Worm (Caenorhabditis elegans) whole organism, early embryonic: ENCODE measurements around the gene C54D10.5.

Experiments used
- B0310.2 ChIP-seq: sonication (generic microtip); optimal IDR thresholded peaks from 2 replicates; lab custom pipeline; 2016; ENCODE audit warnings: mild to moderate bottlenecking, missing genetic modification characterization, missing compliant biosample characterization
- F13C5.2 ChIP-seq: sonication (generic microtip); optimal IDR thresholded peaks from 2 replicates; lab custom pipeline; 2017; ENCODE audit warnings: mild to moderate bottlenecking, missing genetic modification characterization, inconsistent platforms, missing compliant biosample characterization
- aly-1 ChIP-seq: sonication (generic microtip); optimal IDR thresholded peaks from 2 replicates; lab custom pipeline; 2016; ENCODE audit warnings: missing genetic modification characterization, missing compliant biosample characterization
- ama-1 ChIP-seq: fragments of 150-350 bp; optimal IDR thresholded peaks from 2 replicates; lab custom pipeline; 2014
- ceh-13 ChIP-seq: fragments of 200-800 bp; sonication (Bioruptor generic); optimal IDR thresholded peaks from 2 replicates; lab custom pipeline; 2018; ENCODE audit warnings: mild to moderate bottlenecking, missing genetic modification characterization, missing compliant biosample characterization
- ceh-36 ChIP-seq: sonication (generic microtip); optimal IDR thresholded peaks from 2 replicates; lab custom pipeline; 2016; ENCODE audit warnings: missing genetic modification characterization, inconsistent platforms, missing compliant biosample characterization
- ets-7 ChIP-seq: sonication (generic microtip); optimal IDR thresholded peaks from 2 replicates; lab custom pipeline; 2016; ENCODE audit warnings: missing genotype, missing genetic modification characterization, missing compliant biosample characterization
- flt-1 ChIP-seq: fragments of 200-800 bp; sonication (Bioruptor generic); IDR thresholded peaks from 2 replicates; pipeline ENCODE4 v1.3.6; 2022; ENCODE audit warnings: missing genetic modification characterization, missing compliant biosample characterization
- hmbx-1 ChIP-seq: sonication (generic microtip); optimal IDR thresholded peaks from 2 replicates; lab custom pipeline; 2016; ENCODE audit warnings: mild to moderate bottlenecking, missing genetic modification characterization, missing compliant biosample characterization
- hmg-4 ChIP-seq: fragments of 200-800 bp; sonication (Bioruptor generic); optimal IDR thresholded peaks from 2 replicates; lab custom pipeline; 2018; ENCODE audit warnings: mild to moderate bottlenecking, missing genetic modification characterization, missing compliant biosample characterization
- hnd-1 ChIP-seq: sonication (generic microtip); optimal IDR thresholded peaks from 2 replicates; lab custom pipeline; 2016; ENCODE audit warnings: missing genetic modification characterization, missing compliant biosample characterization
- pes-1 ChIP-seq: fragments of 200-800 bp; sonication (Bioruptor generic); IDR thresholded peaks from 2 replicates; pipeline ENCODE4 v1.3.6; 2022; ENCODE audit warnings: missing genetic modification reagents, missing genetic modification characterization, missing compliant biosample characterization
- scrt-1 ChIP-seq: fragments of 200-800 bp; sonication (Bioruptor generic); IDR thresholded peaks from 2 replicates; pipeline ENCODE4 v1.3.6; 2022; ENCODE audit warnings: missing genetic modification characterization, missing compliant biosample characterization
- sea-1 ChIP-seq: fragments of 200-800 bp; sonication (Bioruptor generic); conservative IDR thresholded peaks from 2 replicates; pipeline ENCODE4 v1.3.6; 2022; ENCODE audit warnings: missing genetic modification characterization, missing compliant biosample characterization
- tbx-11 ChIP-seq: fragments of 200-800 bp; sonication (Bioruptor generic); IDR thresholded peaks from 2 replicates; pipeline ENCODE4 v1.3.6; 2022; ENCODE audit warnings: missing genetic modification characterization, missing compliant biosample characterization
- tbx-37 ChIP-seq: fragments of 200-800 bp; sonication (Bioruptor generic); conservative IDR thresholded peaks from 2 replicates; pipeline ENCODE4 v1.3.6; 2022; ENCODE audit warnings: missing genetic modification reagents, missing genetic modification characterization, missing compliant biosample characterization
- tra-4 ChIP-seq: sonication (generic microtip); optimal IDR thresholded peaks from 2 replicates; lab custom pipeline; 2017; ENCODE audit warnings: missing genetic modification characterization, missing compliant biosample characterization

C54D10.5 gene

DNA sequence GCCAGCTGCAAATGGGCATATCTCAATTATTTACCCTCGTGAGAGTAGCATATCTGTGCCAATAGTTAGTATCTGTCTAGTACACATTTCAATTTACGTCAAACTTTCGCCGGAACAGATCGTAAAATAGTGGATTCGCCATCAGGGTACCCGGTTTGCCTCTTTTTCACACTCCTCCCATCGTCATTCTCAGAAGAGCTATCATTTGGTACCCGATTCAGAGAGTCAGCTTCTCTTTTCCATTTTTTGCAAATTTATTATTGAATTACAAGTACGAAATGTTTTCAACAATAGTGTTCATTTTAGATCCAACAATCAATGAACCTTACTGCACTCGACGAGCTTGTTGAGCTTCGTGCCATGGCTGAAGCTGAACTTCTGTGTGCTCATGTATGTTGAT, at the start of gene C54D10.5:
Gene C54D10.5 (plus strand): TSS at position 301 of the 400 bp plus-strand sequence.
- no peak for TF ChIP-seq tbx-37 (GFP tag; lab: Robert Waterston, UW)
- TF ChIP-seq ama-1 (lab: Kevin White, UChicago) = no peak
- TF ChIP-seq flt-1 = no peak
- no peak for TF ChIP-seq aly-1 (tag; lab: Kevin White, UChicago)
- TF ChIP-seq tra-4 (tag; lab: Kevin White, UChicago) = no peak
- TF ChIP-seq ets-7 = no peak
- TF ChIP-seq F13C5.2 (tag; lab: Kevin White, UChicago) = no peak
- TF ChIP-seq ceh-36 (tag; lab: Kevin White, UChicago) = no peak
- TF ChIP-seq B0310.2 (tag; lab: Kevin White, UChicago) = no peak
- no peak for TF ChIP-seq scrt-1 (GFP tag; lab: Robert Waterston, UW)
- TF ChIP-seq hmg-4 (GFP tag; lab: Kevin White, UChicago) = no peak
- no peak for TF ChIP-seq tbx-11 (GFP tag; lab: Robert Waterston, UW)
- TF ChIP-seq hmbx-1 (tag; lab: Kevin White, UChicago) = no peak
- TF ChIP-seq pes-1 (GFP tag; lab: Robert Waterston, UW) = no peak
- no peak for TF ChIP-seq sea-1
- TF ChIP-seq ceh-13 (GFP tag; lab: Kevin White, UChicago) = no peak
- TF ChIP-seq hnd-1 (tag; lab: Kevin White, UChicago) = no peak

DNA sequence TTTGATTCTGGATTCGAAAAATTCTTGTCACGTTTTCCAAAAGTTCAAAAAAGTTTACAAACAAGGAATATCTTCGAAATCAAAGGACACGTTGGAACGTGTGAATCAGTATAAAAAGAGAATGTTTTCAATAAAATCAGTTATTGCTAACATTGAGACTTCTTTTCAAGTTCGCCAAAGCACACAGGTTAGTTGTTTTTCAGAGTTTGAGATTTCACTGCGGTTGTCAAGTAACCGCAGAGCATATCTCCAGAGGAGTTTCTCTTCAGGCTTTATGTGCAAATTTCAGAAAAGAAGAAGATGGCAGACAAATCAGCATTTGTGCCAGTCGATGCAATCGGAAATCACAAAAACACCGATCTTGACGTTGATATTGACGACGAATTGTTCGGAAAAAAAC, 43.0 kb upstream of the C54D10.5 start, which contains the start of gene K01D12.15:
Gene K01D12.15 (plus strand): TSS at position 301 of the 400 bp plus-strand sequence.
- TF ChIP-seq B0310.2 (tag; lab: Kevin White, UChicago) = no peak
- no peak for TF ChIP-seq aly-1 (tag; lab: Kevin White, UChicago)
- no peak for TF ChIP-seq tbx-11 (GFP tag; lab: Robert Waterston, UW)
- no peak for TF ChIP-seq flt-1

DNA sequence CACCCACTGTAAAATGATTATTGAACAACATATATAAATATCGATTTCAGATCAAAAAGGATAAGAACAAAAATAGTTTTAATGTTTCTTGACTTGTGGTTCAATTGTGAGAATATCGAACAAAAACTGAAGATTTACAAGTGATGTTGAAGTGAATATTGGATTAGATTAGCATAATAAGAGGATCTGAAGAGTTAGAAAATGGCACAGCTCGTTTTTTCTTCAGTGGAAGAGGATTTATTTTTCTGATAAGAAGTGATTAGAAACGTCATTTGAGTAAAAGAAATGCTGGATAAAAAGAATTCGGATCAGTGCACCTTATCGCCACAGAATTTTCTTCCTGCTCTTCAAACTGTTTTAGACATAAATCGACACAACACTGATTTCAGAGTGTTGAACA, 33.4 kb upstream of the C54D10.5 start, which contains the start of gene twk-14:
Gene twk-14 (minus strand): TSS at position 8 of the 400 bp plus-strand sequence.
- no peak for TF ChIP-seq aly-1 (tag; lab: Kevin White, UChicago)
- TF ChIP-seq B0310.2 (tag; lab: Kevin White, UChicago) = no peak
- TF ChIP-seq ceh-36 (tag; lab: Kevin White, UChicago) = no peak
- no peak for TF ChIP-seq hmg-4 (GFP tag; lab: Kevin White, UChicago)

DNA sequence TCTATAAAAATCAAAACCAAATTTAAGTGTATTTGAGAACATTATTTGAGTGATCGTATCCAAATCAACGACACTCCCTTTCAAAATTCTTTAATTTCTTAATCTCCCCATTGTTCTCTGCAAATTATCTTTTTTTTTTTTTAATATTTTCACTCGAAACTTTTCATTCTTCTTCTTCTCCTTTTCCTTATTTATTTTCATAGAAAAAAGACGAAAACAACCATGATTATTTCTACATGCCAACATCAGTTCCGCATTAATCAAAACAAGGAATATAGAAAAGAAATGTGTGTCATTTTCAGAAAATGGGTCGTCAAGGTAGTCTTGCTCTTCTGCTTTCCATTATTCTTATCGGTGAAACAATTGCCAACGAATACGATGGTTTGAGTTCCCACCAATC, 31.6 kb upstream of the C54D10.5 start, which contains the start of gene K01D12.5:
Gene K01D12.5 (plus strand): TSS at position 301 of the 400 bp plus-strand sequence.
- TF ChIP-seq hnd-1 (tag; lab: Kevin White, UChicago) (no peak), tbx-37 (GFP tag; lab: Robert Waterston, UW) (no peak), tra-4 (tag; lab: Kevin White, UChicago) (no peak), pes-1 (GFP tag; lab: Robert Waterston, UW) (no peak), aly-1 (tag; lab: Kevin White, UChicago) (no peak), tbx-11 (GFP tag; lab: Robert Waterston, UW) (no peak), ama-1 (lab: Kevin White, UChicago) (no peak), F13C5.2 (tag; lab: Kevin White, UChicago) (no peak), ets-7 (no peak), hmbx-1 (tag; lab: Kevin White, UChicago) (no peak), sea-1 (no peak), B0310.2 (tag; lab: Kevin White, UChicago) (no peak), scrt-1 (GFP tag; lab: Robert Waterston, UW) (no peak), ceh-13 (GFP tag; lab: Kevin White, UChicago) (no peak), flt-1 (no peak), hmg-4 (GFP tag; lab: Kevin White, UChicago) (no peak), ceh-36 (tag; lab: Kevin White, UChicago) (no peak)

DNA sequence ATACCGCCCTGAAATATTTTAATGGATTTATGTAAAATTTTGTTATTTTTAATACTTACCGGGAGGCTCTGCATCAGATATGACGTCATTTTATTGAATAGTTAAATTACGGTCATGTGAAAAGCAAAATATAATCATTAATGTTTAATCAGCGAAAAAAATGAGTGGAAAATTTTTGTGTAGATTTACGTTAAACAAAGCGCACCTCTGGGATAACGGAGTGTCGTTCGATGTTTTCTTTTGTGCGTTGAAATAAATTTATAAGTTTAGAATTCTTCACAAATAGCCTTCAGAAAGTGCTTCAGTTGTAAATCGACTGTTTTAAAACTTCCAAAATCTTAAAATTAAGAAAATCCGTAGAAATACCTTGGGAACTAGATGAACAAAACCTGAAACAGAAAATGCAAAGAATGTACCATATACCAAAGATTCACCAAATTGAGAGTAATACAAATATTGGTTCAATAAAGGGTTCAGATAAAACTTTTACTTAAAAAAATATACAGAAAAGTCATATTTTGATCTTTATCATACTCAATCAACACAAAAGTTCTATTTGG, 28.4 kb upstream of the C54D10.5 start, which contains the start of the genes K01D12.20 and miga-1:
Gene K01D12.20 (minus strand): TSS at position 138 of the 560 bp plus-strand sequence.
Gene miga-1 (minus strand): TSS at position 183 of the 560 bp plus-strand sequence.
- TF ChIP-seq B0310.2 (tag; lab: Kevin White, UChicago) (no peak), F13C5.2 (tag; lab: Kevin White, UChicago) (no peak), hmg-4 (GFP tag; lab: Kevin White, UChicago) (no peak), tbx-11 (GFP tag; lab: Robert Waterston, UW) (no peak), hnd-1 (tag; lab: Kevin White, UChicago) (no peak), tra-4 (tag; lab: Kevin White, UChicago) (no peak), ceh-36 (tag; lab: Kevin White, UChicago) (no peak), hmbx-1 (tag; lab: Kevin White, UChicago) (no peak), scrt-1 (GFP tag; lab: Robert Waterston, UW) (no peak), pes-1 (GFP tag; lab: Robert Waterston, UW) (no peak), aly-1 (tag; lab: Kevin White, UChicago) (no peak), ets-7 (no peak), tbx-37 (GFP tag; lab: Robert Waterston, UW) (no peak)

DNA sequence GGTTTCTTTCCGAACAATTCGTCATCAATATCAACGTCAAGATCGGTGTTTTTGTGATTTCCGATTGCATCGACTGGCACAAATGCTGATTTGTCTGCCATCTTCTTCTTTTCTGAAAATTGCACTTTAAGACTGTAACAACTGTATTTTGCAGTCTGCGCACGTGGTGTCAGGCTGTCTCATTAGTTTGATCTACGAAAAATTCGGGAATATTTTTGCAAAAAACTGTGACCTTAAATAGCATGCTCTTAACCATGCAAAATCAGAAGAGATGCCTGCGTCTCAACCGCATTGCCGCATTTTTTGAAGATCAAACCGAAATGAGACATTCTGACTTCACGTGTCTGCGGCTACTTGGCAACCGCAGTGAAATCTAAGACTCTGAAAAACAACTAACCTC, 27.8 kb upstream of the C54D10.5 start, which contains the start of gene K01D12.7:
Gene K01D12.7 (minus strand): TSS at position 101 of the 400 bp plus-strand sequence.
- TF ChIP-seq tbx-11 (GFP tag; lab: Robert Waterston, UW) (no peak), F13C5.2 (tag; lab: Kevin White, UChicago) (no peak), scrt-1 (GFP tag; lab: Robert Waterston, UW) (no peak), tra-4 (tag; lab: Kevin White, UChicago) (no peak), flt-1 (no peak), tbx-37 (GFP tag; lab: Robert Waterston, UW) (no peak), aly-1 (tag; lab: Kevin White, UChicago) (no peak), hnd-1 (tag; lab: Kevin White, UChicago) (no peak), sea-1 (no peak), ets-7 (no peak), B0310.2 (tag; lab: Kevin White, UChicago) (no peak), ceh-36 (tag; lab: Kevin White, UChicago) (no peak), ama-1 (lab: Kevin White, UChicago) (no peak), hmg-4 (GFP tag; lab: Kevin White, UChicago) (no peak), pes-1 (GFP tag; lab: Robert Waterston, UW) (no peak), ceh-13 (GFP tag; lab: Kevin White, UChicago) (no peak)
